Fruit fly (Drosophila melanogaster) whole organism, embryonic: ENCODE measurements around the gene CG6709.

Experiments used
- CG10462 ChIP-seq: fragments of 200-800 bp; sonication (Bioruptor generic); optimal IDR thresholded peaks from 2 replicates; lab custom pipeline; 2016; ENCODE audit warnings: missing biosample characterization, missing genetic modification characterization
- CG11504 ChIP-seq: fragments of 200-800 bp; sonication (Bioruptor generic); optimal IDR thresholded peaks from 3 replicates; lab custom pipeline; 2019; ENCODE audit warnings: missing biosample characterization, mild to moderate bottlenecking, missing genetic modification characterization, moderate library complexity
- CG11696 ChIP-seq: fragments of 200-800 bp; sonication (Bioruptor generic); IDR thresholded peaks from 2 replicates; pipeline ENCODE4 v1.3.6; 2022; ENCODE audit warnings: missing biosample characterization, missing genetic modification characterization
- CG12299 ChIP-seq: fragments of 200-800 bp; sonication (Bioruptor generic); optimal IDR thresholded peaks from 2 replicates; lab custom pipeline; 2018; ENCODE audit warnings: missing biosample characterization, mild to moderate bottlenecking, missing genetic modification characterization
- CG13894 ChIP-seq: fragments of 200-800 bp; sonication (Bioruptor generic); optimal IDR thresholded peaks from 3 replicates; lab custom pipeline; 2018; ENCODE audit warnings: missing biosample characterization, mild to moderate bottlenecking, missing genetic modification characterization, moderate library complexity
- CG15696 ChIP-seq: fragments of 200-800 bp; sonication (Bioruptor generic); optimal IDR thresholded peaks from 2 replicates; lab custom pipeline; 2019; ENCODE audit warnings: missing biosample characterization, mild to moderate bottlenecking, missing genetic modification characterization, moderate library complexity
- CG1647 ChIP-seq: fragments of 200-800 bp; sonication (Bioruptor generic); optimal IDR thresholded peaks from 3 replicates; lab custom pipeline; 2016; ENCODE audit warnings: missing biosample characterization, missing genetic modification characterization
- CG17359 ChIP-seq: fragments of 200-800 bp; sonication (Bioruptor generic); optimal IDR thresholded peaks from 3 replicates; lab custom pipeline; 2018; ENCODE audit warnings: missing biosample characterization, mild to moderate bottlenecking, missing genetic modification characterization, moderate library complexity
- CG17385 ChIP-seq: fragments of 200-800 bp; sonication (Bioruptor generic); optimal IDR thresholded peaks from 3 replicates; lab custom pipeline; 2018; ENCODE audit warnings: missing biosample characterization, mild to moderate bottlenecking, missing genetic modification characterization
- CG1792 ChIP-seq: fragments of 200-800 bp; sonication (Bioruptor generic); optimal IDR thresholded peaks from 2 replicates; lab custom pipeline; 2016; ENCODE audit warnings: missing biosample characterization, missing genetic modification characterization
- CG18262 ChIP-seq: fragments of 200-800 bp; optimal IDR thresholded peaks from 3 replicates; lab custom pipeline; 2019; ENCODE audit warnings: missing biosample characterization, mild to moderate bottlenecking, missing genetic modification characterization, moderate library complexity
- CG18599 ChIP-seq: fragments of 200-800 bp; sonication (Bioruptor generic); optimal IDR thresholded peaks from 3 replicates; lab custom pipeline; 2017; ENCODE audit warnings: missing biosample characterization, missing genetic modification characterization, mild to moderate bottlenecking, moderate library complexity, missing genetic modification reagents
- CG2678 ChIP-seq: fragments of 200-800 bp; sonication (Bioruptor generic); optimal IDR thresholded peaks from 3 replicates; lab custom pipeline; 2019; ENCODE audit warnings: missing biosample characterization, mild to moderate bottlenecking, missing genetic modification characterization, moderate library complexity
- CG2875 ChIP-seq: fragments of 200-800 bp; sonication (Bioruptor generic); optimal IDR thresholded peaks from 2 replicates; lab custom pipeline; 2017; ENCODE audit warnings: missing biosample characterization, mild to moderate bottlenecking, missing genetic modification characterization, missing genetic modification reagents
- CG31441 ChIP-seq: fragments of 200-800 bp; sonication (Bioruptor generic); IDR thresholded peaks from 2 replicates; pipeline ENCODE4 v1.3.6; 2022; ENCODE audit warnings: missing biosample characterization, missing genetic modification characterization
- CG3163 ChIP-seq: fragments of 200-800 bp; sonication (Bioruptor generic); optimal IDR thresholded peaks from 3 replicates; lab custom pipeline; 2016; ENCODE audit warnings: missing biosample characterization, missing genetic modification characterization
- CG3281 ChIP-seq: fragments of 200-800 bp; sonication (Bioruptor generic); optimal IDR thresholded peaks from 3 replicates; lab custom pipeline; 2017; ENCODE audit warnings: missing biosample characterization, mild to moderate bottlenecking, missing genetic modification characterization
- CG34376 ChIP-seq: fragments of 200-800 bp; sonication (Bioruptor generic); optimal IDR thresholded peaks from 2 replicates; lab custom pipeline; 2018; ENCODE audit warnings: missing biosample characterization, mild to moderate bottlenecking, missing genetic modification characterization
- CG3726 ChIP-seq: fragments of 200-800 bp; sonication (Bioruptor generic); IDR thresholded peaks from 3 replicates; pipeline ENCODE4, ENCODE4 v1.3.6; 2022; ENCODE audit warnings: missing biosample characterization, missing genetic modification characterization
- CG42726 ChIP-seq: fragments of 200-800 bp; sonication (Bioruptor generic); IDR thresholded peaks from 2 replicates; pipeline ENCODE4 v1.3.6; 2022; ENCODE audit warnings: missing biosample characterization, missing genetic modification characterization; ENCODE audit not compliant: partially characterized antibody
- CG4282 ChIP-seq: fragments of 200-800 bp; sonication (Bioruptor generic); optimal IDR thresholded peaks from 2 replicates; lab custom pipeline; 2016; ENCODE audit warnings: missing biosample characterization, missing genetic modification characterization
- CG6813 ChIP-seq: fragments of 200-800 bp; sonication (Bioruptor generic); optimal IDR thresholded peaks from 2 replicates; lab custom pipeline; 2017; ENCODE audit warnings: missing biosample characterization, missing genetic modification characterization, mild to moderate bottlenecking, moderate library complexity, missing genetic modification reagents
- CG8765 ChIP-seq: fragments of 200-800 bp; sonication (Bioruptor generic); IDR thresholded peaks from 2 replicates; pipeline ENCODE4 v1.3.6; 2022; ENCODE audit warnings: missing biosample characterization, missing genetic modification characterization
- CG9727 ChIP-seq: fragments of 200-800 bp; sonication (Bioruptor generic); optimal IDR thresholded peaks from 3 replicates; lab custom pipeline; 2017; ENCODE audit warnings: missing biosample characterization, mild to moderate bottlenecking, missing genetic modification characterization
- Ets97D ChIP-seq: fragments of 200-800 bp; sonication (Bioruptor generic); optimal IDR thresholded peaks from 3 replicates; lab custom pipeline; 2016; ENCODE audit warnings: missing biosample characterization, missing genetic modification characterization
- Hr51 ChIP-seq, 2 experiments: fragments of 200-800 bp; sonication (Bioruptor generic); optimal IDR thresholded peaks; 2 replicates in 1 of 2; 3 replicates in 1 of 2; lab custom pipeline; 2016 to 2018; ENCODE audit warnings: missing biosample characterization in 2 of 2, missing genetic modification characterization in 2 of 2, mild to moderate bottlenecking in 1 of 2, moderate library complexity in 1 of 2
- Lim3 ChIP-seq: fragments of 200-800 bp; sonication (Bioruptor generic); IDR thresholded peaks from 2 replicates; pipeline ENCODE4 v1.3.6; 2022; ENCODE audit warnings: missing biosample characterization, missing genetic modification characterization
- Oaz ChIP-seq: fragments of 200-800 bp; sonication (Bioruptor generic); IDR thresholded peaks from 2 replicates; pipeline ENCODE4 v1.3.6; 2022; ENCODE audit warnings: missing biosample characterization, missing genetic modification characterization
- Ravus ChIP-seq: fragments of 200-800 bp; sonication (Bioruptor generic); IDR thresholded peaks from 2 replicates; pipeline ENCODE4 v1.3.6; 2022; ENCODE audit warnings: missing biosample characterization, missing genetic modification characterization
- abd-A ChIP-seq: fragments of 200-800 bp; sonication (Bioruptor generic); optimal IDR thresholded peaks from 3 replicates; lab custom pipeline; 2019; ENCODE audit warnings: missing biosample characterization, mild to moderate bottlenecking, missing genetic modification characterization, moderate library complexity
- bbx ChIP-seq: fragments of 200-800 bp; sonication (Bioruptor generic); IDR thresholded peaks from 2 replicates; pipeline ENCODE4 v1.3.6; 2022; ENCODE audit warnings: missing biosample characterization, missing genetic modification characterization; ENCODE audit not compliant: partially characterized antibody
- chn ChIP-seq: fragments of 200-800 bp; sonication (Bioruptor generic); optimal IDR thresholded peaks from 2 replicates; lab custom pipeline; 2016; ENCODE audit warnings: missing biosample characterization, missing genetic modification characterization
- ems ChIP-seq: fragments of 200-800 bp; sonication (Bioruptor generic); optimal IDR thresholded peaks from 3 replicates; lab custom pipeline; 2016; ENCODE audit warnings: missing biosample characterization, missing genetic modification characterization
- hb ChIP-seq: fragments of 200-800 bp; sonication (Bioruptor generic); IDR thresholded peaks from 3 replicates; pipeline ENCODE4 v1.3.6; 2022; ENCODE audit warnings: missing biosample characterization, missing genetic modification characterization; ENCODE audit not compliant: partially characterized antibody
- lmd ChIP-seq: fragments of 200-800 bp; sonication (Bioruptor generic); IDR thresholded peaks from 2 replicates; pipeline ENCODE4 v1.3.6; 2022; ENCODE audit warnings: missing biosample characterization, missing genetic modification characterization
- lov ChIP-seq, 2 experiments: fragments of 200-800 bp in 1 of 2; fragments of >200 bp in 1 of 2; sonication (Bioruptor generic) in 1 of 2; IDR thresholded peaks in 1 of 2; optimal IDR thresholded peaks in 1 of 2; 2 replicates in 1 of 2; 3 replicates in 1 of 2; pipeline versions ENCODE4 v1.3.6 to Lab custom; 2017 to 2022; ENCODE audit warnings: missing biosample characterization in 1 of 2, missing genetic modification characterization in 1 of 2
- prd ChIP-seq, 3 experiments: fragments of >200 bp in 2 of 3; fragments of 200-800 bp in 1 of 3; sonication (Bioruptor generic) in 1 of 3; optimal IDR thresholded peaks in 2 of 3; IDR thresholded peaks in 1 of 3; 2 replicates in 2 of 3; 3 replicates in 1 of 3; pipeline versions ENCODE4 v1.3.6 to Lab custom; 2017 to 2022; ENCODE audit warnings: missing biosample characterization in 1 of 3, missing genetic modification characterization in 1 of 3
- sim ChIP-seq: fragments of 200-800 bp; sonication (Bioruptor generic); IDR thresholded peaks from 2 replicates; pipeline ENCODE4 v1.3.6; 2022; ENCODE audit warnings: missing biosample characterization, missing genetic modification characterization
- sob ChIP-seq: fragments of 200-800 bp; sonication (Bioruptor generic); IDR thresholded peaks from 2 replicates; pipeline ENCODE4 v1.3.6; 2022; ENCODE audit warnings: missing biosample characterization, missing genetic modification characterization
- sqz ChIP-seq: fragments of 200-800 bp; sonication (Bioruptor generic); optimal IDR thresholded peaks from 3 replicates; lab custom pipeline; 2018; ENCODE audit warnings: missing biosample characterization, mild to moderate bottlenecking, missing genetic modification characterization
- stwl ChIP-seq: fragments of 200-800 bp; sonication (Bioruptor generic); optimal IDR thresholded peaks from 3 replicates; lab custom pipeline; 2018; ENCODE audit warnings: missing biosample characterization, mild to moderate bottlenecking, missing genetic modification characterization, moderate library complexity
- tgo ChIP-seq: fragments of 200-800 bp; sonication (Bioruptor generic); IDR thresholded peaks from 3 replicates; pipeline ENCODE4 v1.3.6; 2022; ENCODE audit warnings: missing biosample characterization, missing genetic modification characterization
- toy ChIP-seq: fragments of 200-800 bp; sonication (Bioruptor generic); IDR thresholded peaks from 2 replicates; pipeline ENCODE4 v1.3.6; 2022; ENCODE audit warnings: missing biosample characterization, missing genetic modification characterization
- ttk ChIP-seq: fragments of 200-800 bp; sonication (Bioruptor generic); IDR thresholded peaks from 2 replicates; pipeline ENCODE4 v2.1.2; 2022; ENCODE audit warnings: missing biosample characterization, missing genetic modification characterization
- twi ChIP-seq: fragments of 200-800 bp; optimal IDR thresholded peaks from 2 replicates; lab custom pipeline; 2019; ENCODE audit warnings: missing biosample characterization, mild to moderate bottlenecking, missing genetic modification characterization, moderate library complexity
- wor ChIP-seq: fragments of 200-800 bp; sonication (Bioruptor generic); IDR thresholded peaks from 2 replicates; pipeline ENCODE4 v1.3.6; 2022; ENCODE audit warnings: missing biosample characterization, missing genetic modification characterization
- zen2 ChIP-seq: fragments of 200-800 bp; sonication (Bioruptor generic); IDR thresholded peaks from 3 replicates; pipeline ENCODE4 v1.3.6; 2022; ENCODE audit warnings: missing biosample characterization, missing genetic modification characterization; ENCODE audit not compliant: partially characterized antibody

The CG6709 gene

dm6 chr3L:9854583-9855519 is 39.7 kb downstream of the CG6709 start, which contains the start of gene RasGAP1 (continued):
- TF ChIP-seq lov (optimal IDR thresholded peaks at IDR 0.05; lab: Kevin White, UChicago) (no peak), lov (GFP tag; IDR thresholded peaks at IDR 0.05; lab: Robert Waterston, UW) (no peak), CG31441 (GFP tag; lab: Robert Waterston, UW) (no peak), prd (optimal IDR thresholded peaks at IDR 0.05; lab: Kevin White, UChicago) (no peak), prd (GFP tag; IDR thresholded peaks at IDR 0.05; lab: Robert Waterston, UW) (no peak), CG11696 (no peak), ems (GFP tag; lab: Kevin White, UChicago) (no peak), CG4282 (GFP tag; lab: Kevin White, UChicago) (no peak), abd-A (no peak), CG3163 (GFP tag; lab: Kevin White, UChicago) (no peak), Oaz (GFP tag; lab: Robert Waterston, UW) (no peak), Hr51 (GFP tag; optimal IDR thresholded peaks at IDR 0.05; lab: Kevin White, UChicago) (no peak), CG42726 (GFP tag; lab: Robert Waterston, UW) (peak; percentile 30), sim (no peak), Ets97D (GFP tag; lab: Kevin White, UChicago) (peak; percentile 10), toy (GFP tag; lab: Robert Waterston, UW) (no peak), wor (GFP tag; lab: Robert Waterston, UW) (no peak), CG6813 (GFP tag; lab: Kevin White, UChicago) (no peak), CG9727 (GFP tag; lab: Kevin White, UChicago) (no peak), hb (GFP tag; lab: Robert Waterston, UW) (no peak), lmd (GFP tag; lab: Robert Waterston, UW) (no peak), CG8765 (GFP tag; lab: Robert Waterston, UW) (no peak), ttk (GFP tag; lab: Robert Waterston, UW) (no peak), CG15696 (tag; lab: Kevin White, UChicago) (no peak), CG13894 (peak; percentile 11), CG1647 (GFP tag; lab: Kevin White, UChicago) (no peak), tgo (no peak), CG3281 (GFP tag; lab: Kevin White, UChicago) (no peak), CG12299 (tag; lab: Kevin White, UChicago) (no peak), CG34376 (GFP tag; lab: Kevin White, UChicago) (no peak), CG17385 (GFP tag; lab: Kevin White, UChicago) (peak; percentile 83), CG2678 (no peak), CG1792 (GFP tag; lab: Kevin White, UChicago) (no peak), CG18599 (GFP tag; lab: Kevin White, UChicago) (no peak), twi (tag; lab: Kevin White, UChicago) (no peak), CG17359 (tag; lab: Kevin White, UChicago) (no peak), bbx (peak; percentile 54; the same call in 1 of the 2 replicates), CG10462 (no peak), sob (GFP tag; lab: Robert Waterston, UW) (peak; percentile 26; the same call in 1 of the 2 replicates), CG3726 (GFP tag; lab: Robert Waterston, UW) (no peak), Ravus (GFP tag; lab: Robert Waterston, UW) (no peak), CG18262 (tag; lab: Kevin White, UChicago) (no peak), sqz (GFP tag; lab: Kevin White, UChicago) (peak; percentile 24), Lim3 (no peak), CG2875 (GFP tag; lab: Kevin White, UChicago) (no peak), zen2 (GFP tag; lab: Robert Waterston, UW) (no peak), CG11504 (tag; lab: Kevin White, UChicago) (peak; percentile 60), stwl (peak; percentile 43), chn (GFP tag; lab: Kevin White, UChicago) (peak; percentile 36)
